Worm (Caenorhabditis elegans) whole organism, young adult: ENCODE results near the gene let-653.

Experiments
- F10E7.11 ChIP-seq: sonication (generic microtip); optimal IDR thresholded peaks from 2 replicates; lab custom pipeline; 2017; ENCODE audit warnings: mild to moderate bottlenecking, missing genetic modification characterization, moderate library complexity, missing compliant biosample characterization
- F37B4.10 ChIP-seq: fragments of 200-800 bp; sonication (Bioruptor generic); IDR thresholded peaks from 2 replicates; pipeline ENCODE4 v1.3.6; 2022; ENCODE audit warnings: missing genetic modification characterization, missing compliant biosample characterization
- T07F8.4 ChIP-seq: sonication (generic microtip); optimal IDR thresholded peaks from 2 replicates; lab custom pipeline; 2016; ENCODE audit warnings: mild to moderate bottlenecking, missing genetic modification characterization, moderate library complexity, missing compliant biosample characterization
- ccch-3 ChIP-seq: fragments of 200-800 bp; sonication (Bioruptor generic); optimal IDR thresholded peaks from 2 replicates; lab custom pipeline; 2018; ENCODE audit warnings: mild to moderate bottlenecking, missing genetic modification characterization, missing compliant biosample characterization
- ceh-58 ChIP-seq: fragments of 200-800 bp; sonication (Bioruptor generic); IDR thresholded peaks from 2 replicates; pipeline ENCODE4 v1.3.6; 2022; ENCODE audit warnings: missing genetic modification characterization, missing compliant biosample characterization
- dox-1 ChIP-seq: fragments of 200-800 bp; sonication (Bioruptor generic); IDR thresholded peaks from 2 replicates; pipeline ENCODE4 v1.3.6; 2022; ENCODE audit warnings: missing genetic modification reagents, missing genetic modification characterization, missing compliant biosample characterization
- nfya-1 ChIP-seq: sonication (generic microtip); optimal IDR thresholded peaks from 2 replicates; lab custom pipeline; 2017; ENCODE audit warnings: antibody characterized with exemption, missing compliant biosample characterization, missing genetic modification characterization, borderline replicate concordance; ENCODE audit not compliant: insufficient read depth
- sea-2 ChIP-seq: fragments of 200-800 bp; sonication (Bioruptor generic); IDR thresholded peaks from 2 replicates; pipeline ENCODE4 v1.3.6; 2022; ENCODE audit warnings: missing genetic modification characterization, missing compliant biosample characterization
- xnd-1 ChIP-seq: sonication (generic microtip); optimal IDR thresholded peaks from 2 replicates; lab custom pipeline; 2016; ENCODE audit warnings: missing genotype, missing genetic modification reagents, missing genetic modification characterization, missing compliant biosample characterization

ce11 chrIV:11842121-11842520 lies 43.3 kb upstream of the let-653 start, which contains the start of gene F38H4.3:
- TF ChIP-seq sea-2 (GFP tag; lab: Robert Waterston, UW) (no peak), ccch-3 (GFP tag; lab: Kevin White, UChicago) (no peak), xnd-1 (tag; lab: Kevin White, UChicago) (no peak), F10E7.11 (tag; lab: Kevin White, UChicago) (no peak), ceh-58 (no peak), nfya-1 (tag; lab: Kevin White, UChicago) (no peak), dox-1 (GFP tag; lab: Robert Waterston, UW) (no peak), T07F8.4 (no peak), F37B4.10 (GFP tag; lab: Robert Waterston, UW) (no peak)
